Fruit fly (Drosophila melanogaster) whole organism, embryonic: ENCODE measurements around the gene CG10413.

Source experiments
- Atf6 ChIP-seq: fragments of 200-800 bp; sonication (Bioruptor generic); IDR thresholded peaks from 2 replicates; pipeline ENCODE4 v1.3.6; 2022; ENCODE audit warnings: missing biosample characterization, missing genetic modification characterization
- CG10267 ChIP-seq: fragments of 200-800 bp; sonication (Bioruptor generic); optimal IDR thresholded peaks from 2 replicates; lab custom pipeline; 2018; ENCODE audit warnings: missing biosample characterization, mild to moderate bottlenecking, missing genetic modification characterization, moderate library complexity
- CG10274 ChIP-seq: fragments of 200-800 bp; sonication (Bioruptor generic); optimal IDR thresholded peaks from 3 replicates; lab custom pipeline; 2017; ENCODE audit warnings: missing biosample characterization, mild to moderate bottlenecking, missing genetic modification characterization
- CG11398 ChIP-seq: fragments of 200-800 bp; sonication (Bioruptor generic); optimal IDR thresholded peaks from 2 replicates; lab custom pipeline; 2016; ENCODE audit warnings: missing biosample characterization, missing genetic modification characterization
- CG11504 ChIP-seq: fragments of 200-800 bp; sonication (Bioruptor generic); optimal IDR thresholded peaks from 3 replicates; lab custom pipeline; 2019; ENCODE audit warnings: missing biosample characterization, mild to moderate bottlenecking, missing genetic modification characterization, moderate library complexity
- CG12391 ChIP-seq: fragments of 200-800 bp; sonication (Bioruptor generic); optimal IDR thresholded peaks from 3 replicates; lab custom pipeline; 2018; ENCODE audit warnings: missing biosample characterization, mild to moderate bottlenecking, missing genetic modification characterization, moderate library complexity
- CG15269 ChIP-seq: fragments of 200-800 bp; sonication (Bioruptor generic); optimal IDR thresholded peaks from 2 replicates; lab custom pipeline; 2018; ENCODE audit warnings: missing biosample characterization, mild to moderate bottlenecking, missing genetic modification characterization, moderate library complexity
- CG1602 ChIP-seq: fragments of 200-800 bp; sonication (Bioruptor generic); optimal IDR thresholded peaks from 3 replicates; lab custom pipeline; 2016; ENCODE audit warnings: missing biosample characterization, missing genetic modification characterization
- CG1603 ChIP-seq: fragments of 200-800 bp; sonication (Bioruptor generic); optimal IDR thresholded peaks from 2 replicates; lab custom pipeline; 2019; ENCODE audit warnings: missing biosample characterization, mild to moderate bottlenecking, missing genetic modification characterization, moderate library complexity
- CG1647 ChIP-seq: fragments of 200-800 bp; sonication (Bioruptor generic); optimal IDR thresholded peaks from 3 replicates; lab custom pipeline; 2016; ENCODE audit warnings: missing biosample characterization, missing genetic modification characterization
- CG17385 ChIP-seq: fragments of 200-800 bp; sonication (Bioruptor generic); optimal IDR thresholded peaks from 3 replicates; lab custom pipeline; 2018; ENCODE audit warnings: missing biosample characterization, mild to moderate bottlenecking, missing genetic modification characterization
- CG17802 ChIP-seq: fragments of 200-800 bp; sonication (Bioruptor generic); optimal IDR thresholded peaks from 2 replicates; lab custom pipeline; 2018; ENCODE audit warnings: missing biosample characterization, mild to moderate bottlenecking, missing genetic modification characterization, moderate library complexity
- CG2875 ChIP-seq: fragments of 200-800 bp; sonication (Bioruptor generic); optimal IDR thresholded peaks from 2 replicates; lab custom pipeline; 2017; ENCODE audit warnings: missing biosample characterization, mild to moderate bottlenecking, missing genetic modification characterization, missing genetic modification reagents
- CG3163 ChIP-seq: fragments of 200-800 bp; sonication (Bioruptor generic); optimal IDR thresholded peaks from 3 replicates; lab custom pipeline; 2016; ENCODE audit warnings: missing biosample characterization, missing genetic modification characterization
- CG3726 ChIP-seq: fragments of 200-800 bp; sonication (Bioruptor generic); IDR thresholded peaks from 3 replicates; pipeline ENCODE4, ENCODE4 v1.3.6; 2022; ENCODE audit warnings: missing biosample characterization, missing genetic modification characterization
- CG3838 ChIP-seq: fragments of 200-800 bp; sonication (Bioruptor generic); optimal IDR thresholded peaks from 3 replicates; lab custom pipeline; 2016; ENCODE audit warnings: missing biosample characterization, missing genetic modification characterization
- CG4424 ChIP-seq: fragments of 200-800 bp; sonication (Bioruptor generic); optimal IDR thresholded peaks from 3 replicates; lab custom pipeline; 2016; ENCODE audit warnings: missing biosample characterization, missing genetic modification characterization
- CG4707 ChIP-seq: fragments of 200-800 bp; sonication (Bioruptor generic); optimal IDR thresholded peaks from 2 replicates; lab custom pipeline; 2018; ENCODE audit warnings: missing biosample characterization, mild to moderate bottlenecking, missing genetic modification characterization, moderate library complexity
- CG5180 ChIP-seq: fragments of 200-800 bp; sonication (Bioruptor generic); optimal IDR thresholded peaks from 3 replicates; lab custom pipeline; 2017; ENCODE audit warnings: missing biosample characterization, missing genetic modification characterization, mild to moderate bottlenecking, moderate library complexity, missing genetic modification reagents
- CG6654 ChIP-seq: fragments of 200-800 bp; sonication (Bioruptor generic); optimal IDR thresholded peaks from 2 replicates; lab custom pipeline; 2017; ENCODE audit warnings: missing biosample characterization, mild to moderate bottlenecking, missing genetic modification characterization
- CG7928 ChIP-seq: fragments of 200-800 bp; sonication (Bioruptor generic); optimal IDR thresholded peaks from 2 replicates; lab custom pipeline; 2017; ENCODE audit warnings: missing biosample characterization, mild to moderate bottlenecking, missing genetic modification characterization
- CG8944 ChIP-seq: fragments of 200-800 bp; sonication (Bioruptor generic); optimal IDR thresholded peaks from 3 replicates; lab custom pipeline; 2016; ENCODE audit warnings: missing biosample characterization, missing genetic modification characterization
- CG9609 ChIP-seq: fragments of 200-800 bp; sonication (Bioruptor generic); optimal IDR thresholded peaks from 3 replicates; lab custom pipeline; 2016; ENCODE audit warnings: missing biosample characterization, missing genetic modification characterization
- Dfd ChIP-seq, 2 experiments: fragments of >200 bp; optimal IDR thresholded peaks; 2 replicates each; lab custom pipeline; 2017; ENCODE audit warnings: missing biosample characterization in 2 of 2, missing genetic modification characterization in 2 of 2
- Doc2 ChIP-seq: fragments of 200-800 bp; sonication (Bioruptor generic); IDR thresholded peaks from 2 replicates; pipeline ENCODE4 v1.3.6; 2022; ENCODE audit warnings: missing biosample characterization, missing genetic modification characterization
- Dref ChIP-seq: fragments of 200-800 bp; sonication (Bioruptor generic); IDR thresholded peaks from 2 replicates; pipeline ENCODE4 v1.3.6; 2022; ENCODE audit warnings: missing biosample characterization, missing genetic modification characterization
- E2f1 ChIP-seq: fragments of 200-800 bp; sonication (Bioruptor generic); IDR thresholded peaks from 2 replicates; pipeline ENCODE4 v1.3.6; 2022; ENCODE audit warnings: missing biosample characterization, missing genetic modification characterization
- ERR ChIP-seq: fragments of 200-800 bp; sonication (Bioruptor generic); optimal IDR thresholded peaks from 2 replicates; lab custom pipeline; 2016; ENCODE audit warnings: missing biosample characterization, missing genetic modification characterization
- Eip74EF ChIP-seq, 2 experiments: fragments of 200-800 bp in 1 of 2; fragments of >200 bp in 1 of 2; sonication (Bioruptor generic) in 1 of 2; optimal IDR thresholded peaks; 2 replicates each; lab custom pipeline; 2017 to 2019; ENCODE audit warnings: missing biosample characterization in 2 of 2, missing genetic modification characterization in 2 of 2, mild to moderate bottlenecking in 1 of 2, moderate library complexity in 1 of 2
- Ets65A ChIP-seq: fragments of 200-800 bp; sonication (Bioruptor generic); peaks from one replicate; lab custom pipeline; 2016; ENCODE audit warnings: missing biosample characterization, missing genetic modification characterization
- Gsc ChIP-seq: fragments of 200-800 bp; sonication (Bioruptor generic); IDR thresholded peaks from 2 replicates; pipeline ENCODE4 v1.3.6; 2022; ENCODE audit warnings: missing biosample characterization, missing genetic modification characterization
- H2.0 ChIP-seq: fragments of 200-800 bp; sonication (Bioruptor generic); IDR thresholded peaks from 2 replicates; pipeline ENCODE4 v1.3.6; 2022; ENCODE audit warnings: missing biosample characterization, missing genetic modification characterization
- Max ChIP-seq: fragments of 200-800 bp; sonication (Bioruptor generic); optimal IDR thresholded peaks from 2 replicates; lab custom pipeline; 2016; ENCODE audit warnings: missing biosample characterization, mild to moderate bottlenecking, missing genetic modification characterization
- Meics ChIP-seq: fragments of 200-800 bp; sonication (Bioruptor generic); optimal IDR thresholded peaks from 2 replicates; lab custom pipeline; 2017; ENCODE audit warnings: missing biosample characterization, mild to moderate bottlenecking, missing genetic modification characterization
- az2 ChIP-seq: fragments of 200-800 bp; sonication (Bioruptor generic); optimal IDR thresholded peaks from 3 replicates; lab custom pipeline; 2016; ENCODE audit warnings: missing biosample characterization, missing genetic modification characterization
- bcd ChIP-seq: fragments of 200-800 bp; sonication (Bioruptor generic); optimal IDR thresholded peaks from 2 replicates; lab custom pipeline; 2017; ENCODE audit warnings: missing biosample characterization, mild to moderate bottlenecking, missing genetic modification characterization
- bigmax ChIP-seq: fragments of 200-800 bp; sonication (Bioruptor generic); optimal IDR thresholded peaks from 2 replicates; lab custom pipeline; 2018; ENCODE audit warnings: missing biosample characterization, mild to moderate bottlenecking, missing genetic modification characterization
- en ChIP-seq: fragments of 200-800 bp; sonication (Bioruptor generic); optimal IDR thresholded peaks from 2 replicates; lab custom pipeline; 2016; ENCODE audit warnings: missing biosample characterization, missing genetic modification characterization
- eyg ChIP-seq: fragments of 200-800 bp; sonication (Bioruptor generic); optimal IDR thresholded peaks from 3 replicates; lab custom pipeline; 2016; ENCODE audit warnings: missing biosample characterization, missing genetic modification characterization
- gt ChIP-seq: fragments of 200-800 bp; sonication (Bioruptor generic); IDR thresholded peaks from 2 replicates; pipeline ENCODE4 v1.3.6; 2022; ENCODE audit warnings: missing biosample characterization, missing genetic modification characterization
- hb ChIP-seq: fragments of 200-800 bp; sonication (Bioruptor generic); IDR thresholded peaks from 3 replicates; pipeline ENCODE4 v1.3.6; 2022; ENCODE audit warnings: missing biosample characterization, missing genetic modification characterization; ENCODE audit not compliant: partially characterized antibody
- hbn ChIP-seq: fragments of 200-800 bp; sonication (Bioruptor generic); IDR thresholded peaks from 2 replicates; pipeline ENCODE4 v1.3.6; 2022; ENCODE audit warnings: missing biosample characterization, missing genetic modification characterization; ENCODE audit not compliant: partially characterized antibody
- kni ChIP-seq: fragments of 200-800 bp; sonication (Bioruptor generic); optimal IDR thresholded peaks from 3 replicates; lab custom pipeline; 2017; ENCODE audit warnings: mild to moderate bottlenecking, missing biosample characterization, missing genetic modification reagents, missing genetic modification characterization
- luna ChIP-seq: fragments of 200-800 bp; sonication (Bioruptor generic); optimal IDR thresholded peaks from 2 replicates; lab custom pipeline; 2016; ENCODE audit warnings: missing biosample characterization, missing genetic modification characterization
- nerfin-2 ChIP-seq: fragments of 200-800 bp; sonication (Bioruptor generic); IDR thresholded peaks from 2 replicates; pipeline ENCODE4 v1.3.6; 2022; ENCODE audit warnings: missing biosample characterization, missing genetic modification characterization; ENCODE audit not compliant: partially characterized antibody
- ranshi ChIP-seq: fragments of 200-800 bp; sonication (Bioruptor generic); IDR thresholded peaks from 2 replicates; pipeline ENCODE4 v1.3.6; 2022; ENCODE audit warnings: missing biosample characterization, missing genetic modification characterization
- scrt ChIP-seq: fragments of 200-800 bp; sonication (Bioruptor generic); optimal IDR thresholded peaks from 2 replicates; lab custom pipeline; 2018; ENCODE audit warnings: missing biosample characterization, mild to moderate bottlenecking, missing genetic modification characterization, moderate library complexity
- slbo ChIP-seq: fragments of 200-800 bp; sonication (Bioruptor generic); IDR thresholded peaks from 2 replicates; pipeline ENCODE4 v1.3.6; 2022; ENCODE audit warnings: missing biosample characterization, missing genetic modification characterization
- stwl ChIP-seq: fragments of 200-800 bp; sonication (Bioruptor generic); optimal IDR thresholded peaks from 3 replicates; lab custom pipeline; 2018; ENCODE audit warnings: missing biosample characterization, mild to moderate bottlenecking, missing genetic modification characterization, moderate library complexity
- unc-4 ChIP-seq: fragments of 200-800 bp; sonication (Bioruptor generic); IDR thresholded peaks from 2 replicates; pipeline ENCODE4 v1.3.6; 2022; ENCODE audit warnings: missing biosample characterization, missing genetic modification characterization; ENCODE audit not compliant: partially characterized antibody
- wdn ChIP-seq: fragments of 200-800 bp; sonication (Bioruptor generic); IDR thresholded peaks from 2 replicates; pipeline ENCODE4 v1.3.6; 2022; ENCODE audit warnings: missing biosample characterization, missing genetic modification characterization

Gene CG10413

DNA sequence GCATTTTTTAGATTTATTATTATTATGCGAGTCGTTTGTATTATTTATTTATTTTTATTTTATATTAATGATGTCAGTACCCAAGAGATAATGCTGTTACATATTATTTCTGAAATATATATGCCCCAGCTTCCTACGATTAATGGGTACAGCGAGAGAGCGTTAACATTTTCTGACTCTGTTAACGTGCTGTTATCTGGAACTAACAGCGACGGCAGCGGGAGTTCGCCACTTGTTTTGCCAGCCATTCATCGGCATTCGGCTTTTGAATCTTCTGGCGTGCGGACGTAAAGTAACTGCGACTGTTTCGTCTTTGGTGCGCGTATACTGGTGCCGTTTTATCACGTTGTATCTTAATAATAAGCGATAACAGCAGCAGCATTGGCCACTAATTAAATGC lies 12.0 kb upstream of the CG10413 start, which contains the start of gene MESR3 (continued):
- peak; percentile 48 for TF ChIP-seq CG4707 (GFP tag; lab: Kevin White, UChicago)
- TF ChIP-seq Eip74EF (GFP tag; optimal IDR thresholded peaks at IDR 0.05; lab: Kevin White, UChicago), result peak in 1 of 2 experiments; percentile 68
- TF ChIP-seq CG12391, result peak; percentile 56
- TF ChIP-seq ERR (GFP tag; lab: Kevin White, UChicago), result no peak
- no peak for TF ChIP-seq unc-4
- TF ChIP-seq Gsc (GFP tag; lab: Robert Waterston, UW), result no peak
- no peak for TF ChIP-seq gt
- TF ChIP-seq CG9609 (GFP tag; lab: Kevin White, UChicago), result no peak
- peak; percentile 61 for TF ChIP-seq CG5180 (GFP tag; lab: Kevin White, UChicago)
- TF ChIP-seq wdn (GFP tag; lab: Robert Waterston, UW), result no peak
- peak; percentile 77 for TF ChIP-seq ranshi (GFP tag; lab: Robert Waterston, UW)
- peak; percentile 60 for TF ChIP-seq CG2875 (GFP tag; lab: Kevin White, UChicago)
- peak; percentile 57 for TF ChIP-seq bcd
- TF ChIP-seq slbo, result peak; percentile 69
- peak; percentile 5 for TF ChIP-seq en (GFP tag; lab: Kevin White, UChicago)
- TF ChIP-seq az2 (GFP tag; lab: Kevin White, UChicago), result peak; percentile 19
- no peak for TF ChIP-seq CG3838
- no peak for TF ChIP-seq hb (GFP tag; lab: Robert Waterston, UW)
- no peak for TF ChIP-seq Dfd (GFP tag; optimal IDR thresholded peaks at IDR 0.05; lab: Kevin White, UChicago)
- TF ChIP-seq CG11504 (tag; lab: Kevin White, UChicago), result peak; percentile 85
- no peak for TF ChIP-seq CG11398 (GFP tag; lab: Kevin White, UChicago)
- no peak for TF ChIP-seq Doc2 (GFP tag; lab: Robert Waterston, UW)
- no peak for TF ChIP-seq hbn (GFP tag; lab: Robert Waterston, UW)
- TF ChIP-seq scrt (GFP tag; lab: Kevin White, UChicago), result peak; percentile 57
- no peak for TF ChIP-seq CG3163 (GFP tag; lab: Kevin White, UChicago)
- no peak for TF ChIP-seq CG1603 (tag; lab: Kevin White, UChicago)
- TF ChIP-seq luna (GFP tag; lab: Kevin White, UChicago), result no peak
- TF ChIP-seq H2.0 (GFP tag; lab: Robert Waterston, UW), result peak; percentile 44; the same call in 1 of the 2 replicates
- no peak for TF ChIP-seq CG1647 (GFP tag; lab: Kevin White, UChicago)
- TF ChIP-seq Dref (GFP tag; lab: Robert Waterston, UW), result no peak
- peak; percentile 31 for TF ChIP-seq bigmax (GFP tag; lab: Kevin White, UChicago)
- TF ChIP-seq CG4424 (GFP tag; lab: Kevin White, UChicago), result peak; percentile 74
- TF ChIP-seq CG3726 (GFP tag; lab: Robert Waterston, UW), result peak; percentile 66; the same call in 1 of the 3 replicates
- TF ChIP-seq eyg (GFP tag; lab: Kevin White, UChicago), result no peak
- TF ChIP-seq CG10274 (GFP tag; lab: Kevin White, UChicago), result no peak
- no peak for TF ChIP-seq CG7928 (GFP tag; lab: Kevin White, UChicago)
- TF ChIP-seq Ets65A, result peak; percentile 31
- TF ChIP-seq Atf6 (GFP tag; lab: Robert Waterston, UW), result peak; percentile 75
- TF ChIP-seq CG10267 (tag; lab: Kevin White, UChicago), result peak; percentile 75
- peak; percentile 49 for TF ChIP-seq stwl (tag; lab: Kevin White, UChicago)
- TF ChIP-seq kni, result no peak
- peak; percentile 49 for TF ChIP-seq CG17385 (GFP tag; lab: Kevin White, UChicago)
- TF ChIP-seq Max (GFP tag; lab: Kevin White, UChicago), result no peak
- TF ChIP-seq nerfin-2, result no peak
- peak; percentile 58 for TF ChIP-seq CG1602 (GFP tag; lab: Kevin White, UChicago)
- TF ChIP-seq CG6654 (GFP tag; lab: Kevin White, UChicago), result no peak
- TF ChIP-seq E2f1 (GFP tag; lab: Robert Waterston, UW), result peak; percentile 84
- peak; percentile 84 for TF ChIP-seq Meics
- no peak for TF ChIP-seq CG8944 (GFP tag; lab: Kevin White, UChicago)
- TF ChIP-seq CG17802 (tag; lab: Kevin White, UChicago), result no peak
- peak; percentile 88 for TF ChIP-seq CG15269 (tag; lab: Kevin White, UChicago)
